Worm (Caenorhabditis elegans) whole organism, young adult: ENCODE results near the gene Y43F8B.29.

Experiments used
- C17E4.6 ChIP-seq: fragments of 200-800 bp; sonication (Bioruptor generic); IDR thresholded peaks from 2 replicates; pipeline ENCODE4 v1.3.6; 2022; ENCODE audit warnings: missing genetic modification reagents, missing genetic modification characterization, missing compliant biosample characterization
- D2030.7 ChIP-seq: fragments of 200-800 bp; sonication (Bioruptor generic); IDR thresholded peaks from 2 replicates; pipeline ENCODE4 v1.3.6; 2022; ENCODE audit warnings: missing genetic modification reagents, missing genetic modification characterization, missing compliant biosample characterization
- F22D6.2 ChIP-seq: sonication (generic microtip); optimal IDR thresholded peaks from 2 replicates; lab custom pipeline; 2016; ENCODE audit warnings: mild to moderate bottlenecking, missing genetic modification characterization, missing compliant biosample characterization
- F49E8.2 ChIP-seq: sonication (generic microtip); optimal IDR thresholded peaks from 3 replicates; lab custom pipeline; 2017; ENCODE audit warnings: missing genetic modification characterization, mild to moderate bottlenecking, missing compliant biosample characterization, antibody characterized with exemption, moderate library complexity; ENCODE audit not compliant: insufficient read depth
- F55B11.4 ChIP-seq: sonication (generic microtip); optimal IDR thresholded peaks from 2 replicates; lab custom pipeline; 2016; ENCODE audit warnings: missing compliant biosample characterization, missing genetic modification characterization, borderline replicate concordance; ENCODE audit not compliant: insufficient read depth
- F57C9.4 ChIP-seq: sonication (generic microtip); optimal IDR thresholded peaks from 2 replicates; lab custom pipeline; 2017; ENCODE audit warnings: mild to moderate bottlenecking, missing genetic modification characterization, missing compliant biosample characterization
- K11D2.4 ChIP-seq: fragments of 200-800 bp; sonication (Bioruptor generic); IDR thresholded peaks from 2 replicates; pipeline ENCODE4 v1.3.6; 2022; ENCODE audit warnings: missing genetic modification reagents, missing genetic modification characterization, missing compliant biosample characterization
- Y53F4B.3 ChIP-seq: fragments of 200-800 bp; sonication (Bioruptor generic); IDR thresholded peaks from 2 replicates; pipeline ENCODE4 v1.3.6; 2022; ENCODE audit warnings: missing genetic modification reagents, missing genetic modification characterization, missing compliant biosample characterization
- Y56A3A.18 ChIP-seq: fragments of 200-800 bp; sonication (Bioruptor generic); IDR thresholded peaks from 2 replicates; pipeline ENCODE4 v1.3.6; 2022; ENCODE audit warnings: missing genetic modification reagents, missing genetic modification characterization, missing compliant biosample characterization
- Y95B8A.8 ChIP-seq: fragments of 200-800 bp; sonication (Bioruptor generic); IDR thresholded peaks from 2 replicates; pipeline ENCODE4 v1.3.6; 2022; ENCODE audit warnings: missing genetic modification reagents, missing genetic modification characterization, missing compliant biosample characterization
- ama-1 ChIP-seq, 3 experiments: fragments of 150-350 bp in 1 of 3; sonication (generic microtip) in 2 of 3; optimal IDR thresholded peaks; 2 replicates each; lab custom pipeline; 2014 to 2018; ENCODE audit warnings: missing biosample characterization in 2 of 3, missing genetic modification characterization in 2 of 3, missing genetic modification reagents in 2 of 3
- atf-7 ChIP-seq: sonication (generic microtip); optimal IDR thresholded peaks from 2 replicates; lab custom pipeline; 2017; ENCODE audit warnings: mild to moderate bottlenecking, missing genetic modification characterization, missing compliant biosample characterization
- ccch-3 ChIP-seq: fragments of 200-800 bp; sonication (Bioruptor generic); optimal IDR thresholded peaks from 2 replicates; lab custom pipeline; 2018; ENCODE audit warnings: mild to moderate bottlenecking, missing genetic modification characterization, missing compliant biosample characterization
- cebp-2 ChIP-seq: fragments of 200-800 bp; sonication (Bioruptor generic); IDR thresholded peaks from 2 replicates; pipeline ENCODE4 v1.3.6; 2022; ENCODE audit warnings: missing genetic modification characterization, missing compliant biosample characterization
- ceh-58 ChIP-seq: fragments of 200-800 bp; sonication (Bioruptor generic); IDR thresholded peaks from 2 replicates; pipeline ENCODE4 v1.3.6; 2022; ENCODE audit warnings: missing genetic modification characterization, missing compliant biosample characterization
- chd-7 ChIP-seq: sonication (generic microtip); optimal IDR thresholded peaks from 2 replicates; lab custom pipeline; 2016; ENCODE audit warnings: mild to moderate bottlenecking, missing genetic modification characterization, moderate library complexity, missing compliant biosample characterization
- egl-18 ChIP-seq: fragments of 200-800 bp; sonication (Bioruptor generic); IDR thresholded peaks from 2 replicates; pipeline ENCODE4 v1.3.6; 2022; ENCODE audit warnings: missing genetic modification reagents, missing genetic modification characterization, missing compliant biosample characterization
- egrh-3 ChIP-seq: fragments of 200-800 bp; sonication (Bioruptor generic); IDR thresholded peaks from 2 replicates; pipeline ENCODE4 v1.3.6; 2022; ENCODE audit warnings: missing genetic modification reagents, missing genetic modification characterization, missing compliant biosample characterization
- fkh-3 ChIP-seq: sonication (generic microtip); optimal IDR thresholded peaks from 2 replicates; lab custom pipeline; 2016; ENCODE audit warnings: mild to moderate bottlenecking, missing genetic modification characterization, missing compliant biosample characterization
- gei-17 ChIP-seq: fragments of 200-800 bp; sonication (Bioruptor generic); optimal IDR thresholded peaks from 2 replicates; lab custom pipeline; 2018; ENCODE audit warnings: mild to moderate bottlenecking, missing genetic modification characterization, missing compliant biosample characterization
- hlh-12 ChIP-seq: sonication (generic microtip); optimal IDR thresholded peaks from 2 replicates; lab custom pipeline; 2016; ENCODE audit warnings: missing genetic modification characterization, missing compliant biosample characterization
- hsf-1 ChIP-seq: fragments of 200-800 bp; sonication (Bioruptor generic); IDR thresholded peaks from 2 replicates; pipeline ENCODE4 v1.3.6; 2022; ENCODE audit warnings: missing genetic modification reagents, missing genetic modification characterization, missing compliant biosample characterization
- lag-1 ChIP-seq: fragments of 200-800 bp; sonication (Bioruptor generic); IDR thresholded peaks from 2 replicates; pipeline ENCODE4 v1.3.6; 2022; ENCODE audit warnings: missing genetic modification reagents, missing genetic modification characterization, missing compliant biosample characterization
- let-526 ChIP-seq: fragments of 200-800 bp; sonication (Bioruptor generic); IDR thresholded peaks from 2 replicates; pipeline ENCODE4 v1.3.6; 2022; ENCODE audit warnings: missing genetic modification reagents, missing genetic modification characterization, missing compliant biosample characterization
- let-607 ChIP-seq, 2 experiments: fragments of 200-800 bp in 1 of 2; sonication (Bioruptor generic) in 1 of 2; sonication (generic microtip) in 1 of 2; optimal IDR thresholded peaks; 2 replicates each; lab custom pipeline; 2016 to 2018; ENCODE audit warnings: mild to moderate bottlenecking in 2 of 2, missing compliant biosample characterization in 2 of 2, missing genetic modification characterization in 2 of 2, moderate library complexity in 2 of 2, missing genotype in 1 of 2
- lin-26 ChIP-seq: fragments of 200-800 bp; sonication (Bioruptor generic); IDR thresholded peaks from 2 replicates; pipeline ENCODE4 v1.3.6; 2022; ENCODE audit warnings: missing genetic modification reagents, missing genetic modification characterization, missing compliant biosample characterization
- lin-54 ChIP-seq: fragments of 200-800 bp; sonication (Bioruptor generic); optimal IDR thresholded peaks from 2 replicates; lab custom pipeline; 2018; ENCODE audit warnings: mild to moderate bottlenecking, missing genetic modification characterization, missing compliant biosample characterization
- lsl-1 ChIP-seq: fragments of 200-800 bp; sonication (Bioruptor generic); optimal IDR thresholded peaks from 2 replicates; lab custom pipeline; 2018; ENCODE audit warnings: mild to moderate bottlenecking, missing genetic modification characterization, moderate library complexity, missing compliant biosample characterization
- madf-3 ChIP-seq: fragments of 200-800 bp; sonication (Bioruptor generic); IDR thresholded peaks from 2 replicates; pipeline ENCODE4 v1.3.6; 2022; ENCODE audit warnings: missing genetic modification reagents, missing genetic modification characterization, missing compliant biosample characterization
- madf-8 ChIP-seq: fragments of 200-800 bp; sonication (Bioruptor generic); conservative IDR thresholded peaks from 2 replicates; pipeline ENCODE4 v1.3.6; 2022; ENCODE audit warnings: missing genetic modification reagents, missing genetic modification characterization, missing compliant biosample characterization
- mcd-1 ChIP-seq: fragments of 200-800 bp; sonication (Bioruptor generic); IDR thresholded peaks from 2 replicates; pipeline ENCODE4 v1.3.6; 2022; ENCODE audit warnings: missing genetic modification reagents, missing genetic modification characterization, missing compliant biosample characterization
- nfya-2 ChIP-seq: fragments of 200-800 bp; sonication (Bioruptor generic); IDR thresholded peaks from 2 replicates; pipeline ENCODE4 v1.3.6; 2022; ENCODE audit warnings: missing genetic modification reagents, missing genetic modification characterization, missing compliant biosample characterization
- nhr-179 ChIP-seq: sonication (generic microtip); optimal IDR thresholded peaks from 2 replicates; lab custom pipeline; 2016; ENCODE audit warnings: mild to moderate bottlenecking, missing genetic modification characterization, missing compliant biosample characterization
- nhr-27 ChIP-seq: fragments of 200-800 bp; sonication (Bioruptor generic); optimal IDR thresholded peaks from 2 replicates; lab custom pipeline; 2018; ENCODE audit warnings: mild to moderate bottlenecking, missing genetic modification characterization, moderate library complexity, missing compliant biosample characterization
- nhr-90 ChIP-seq: sonication (generic microtip); optimal IDR thresholded peaks from 2 replicates; lab custom pipeline; 2016; ENCODE audit warnings: missing genotype, mild to moderate bottlenecking, missing genetic modification characterization, missing compliant biosample characterization
- pha-4 ChIP-seq: fragments of 150-350 bp; sonication (generic microtip); optimal IDR thresholded peaks from 2 replicates; lab custom pipeline; 2014; ENCODE audit warnings: missing biosample characterization, missing genetic modification reagents, missing genetic modification characterization
- rcor-1 ChIP-seq: fragments of 200-800 bp; sonication (Bioruptor generic); IDR thresholded peaks from 2 replicates; pipeline ENCODE4 v1.3.6; 2022; ENCODE audit warnings: missing genetic modification reagents, missing genetic modification characterization, missing compliant biosample characterization
- repo-1 ChIP-seq: sonication (generic microtip); optimal IDR thresholded peaks from 2 replicates; lab custom pipeline; 2017; ENCODE audit warnings: mild to moderate bottlenecking, missing genetic modification characterization, missing compliant biosample characterization
- rpc-1 ChIP-seq, 2 experiments: fragments of 150-350 bp in 1 of 2; sonication (generic microtip) in 1 of 2; optimal IDR thresholded peaks; 2 replicates each; lab custom pipeline; 2014 to 2018; ENCODE audit warnings: missing biosample characterization in 1 of 2, missing genetic modification characterization in 1 of 2, missing genetic modification reagents in 1 of 2, missing genotype in 1 of 2
- sea-2 ChIP-seq: fragments of 200-800 bp; sonication (Bioruptor generic); IDR thresholded peaks from 2 replicates; pipeline ENCODE4 v1.3.6; 2022; ENCODE audit warnings: missing genetic modification characterization, missing compliant biosample characterization
- snpc-3.4 ChIP-seq: sonication (generic microtip); optimal IDR thresholded peaks from 2 replicates; lab custom pipeline; 2017; ENCODE audit warnings: missing genetic modification characterization, mild to moderate bottlenecking, missing compliant biosample characterization, antibody characterized with exemption, moderate library complexity, missing genotype, missing genetic modification reagents
- somi-1 ChIP-seq: fragments of 200-800 bp; sonication (Bioruptor generic); optimal IDR thresholded peaks from 2 replicates; lab custom pipeline; 2018; ENCODE audit warnings: mild to moderate bottlenecking, missing genetic modification characterization, missing compliant biosample characterization
- sptf-2 ChIP-seq: fragments of 200-800 bp; sonication (Bioruptor generic); optimal IDR thresholded peaks from 2 replicates; lab custom pipeline; 2018; ENCODE audit warnings: mild to moderate bottlenecking, missing genetic modification characterization, missing compliant biosample characterization
- ztf-3 ChIP-seq: fragments of 200-800 bp; sonication (Bioruptor generic); optimal IDR thresholded peaks from 2 replicates; lab custom pipeline; 2018; ENCODE audit warnings: mild to moderate bottlenecking, missing genetic modification characterization, missing compliant biosample characterization

Gene Y43F8B.29

ce11 chrV:19527565-19527964 is 36.2 kb downstream of the Y43F8B.29 start (continued):
- no peak for TF ChIP-seq F55B11.4 (tag; lab: Kevin White, UChicago)
- no peak for TF ChIP-seq ama-1 (optimal IDR thresholded peaks at IDR 0.05; lab: Kevin White, UChicago)
- no peak for TF ChIP-seq ama-1 (GFP tag; optimal IDR thresholded peaks at IDR 0.05; lab: Kevin White, UChicago)
- no peak for TF ChIP-seq nfya-2 (GFP tag; lab: Robert Waterston, UW)
- TF ChIP-seq Y53F4B.3 (GFP tag; lab: Robert Waterston, UW) = no peak
- peak; percentile 27 for TF ChIP-seq lin-54 (GFP tag; lab: Kevin White, UChicago)
- TF ChIP-seq lin-26 (GFP tag; lab: Robert Waterston, UW) = no peak
- 0 out of 2 replicates have a peak, but pooled peaks have one; percentile 7 for TF ChIP-seq egrh-3
- TF ChIP-seq rcor-1 (GFP tag; lab: Robert Waterston, UW) = no peak; the same call in 1 of the 2 replicates
- no peak for TF ChIP-seq cebp-2 (GFP tag; lab: Robert Waterston, UW)
- TF ChIP-seq F57C9.4 = no peak
- TF ChIP-seq chd-7 (tag; lab: Kevin White, UChicago) = peak; percentile 56
- TF ChIP-seq egl-18 (GFP tag; lab: Robert Waterston, UW) = no peak
- no peak for TF ChIP-seq ceh-58 (GFP tag; lab: Robert Waterston, UW)
- TF ChIP-seq pha-4 (tag; lab: Kevin White, UChicago) = no peak
- TF ChIP-seq fkh-3 = no peak
- peak; percentile 45; the same call in 1 of the 2 replicates for TF ChIP-seq K11D2.4 (GFP tag; lab: Robert Waterston, UW)
- TF ChIP-seq hlh-12 (tag; lab: Kevin White, UChicago) = no peak
- TF ChIP-seq atf-7 (tag; lab: Kevin White, UChicago) = peak; percentile 86
- no peak for TF ChIP-seq Y56A3A.18
- peak; percentile 11 for TF ChIP-seq nhr-90
- TF ChIP-seq somi-1 (GFP tag; lab: Kevin White, UChicago) = peak; percentile 8
- TF ChIP-seq rpc-1 (optimal IDR thresholded peaks at IDR 0.05; lab: Kevin White, UChicago) = no peak
- no peak for TF ChIP-seq rpc-1 (tag; optimal IDR thresholded peaks at IDR 0.05; lab: Kevin White, UChicago)
- no peak for TF ChIP-seq D2030.7 (GFP tag; lab: Robert Waterston, UW)
- TF ChIP-seq nhr-27 (tag; lab: Kevin White, UChicago) = no peak
- TF ChIP-seq madf-8 = no peak
- no peak for TF ChIP-seq F49E8.2 (tag; lab: Kevin White, UChicago)
- TF ChIP-seq snpc-3.4 (tag; lab: Kevin White, UChicago) = no peak
- TF ChIP-seq lsl-1 (GFP tag; lab: Kevin White, UChicago) = no peak
- TF ChIP-seq Y95B8A.8 (GFP tag; lab: Robert Waterston, UW) = no peak
- TF ChIP-seq nhr-179 = no peak
- no peak for TF ChIP-seq ztf-3
- TF ChIP-seq repo-1 = peak; percentile 8
- TF ChIP-seq C17E4.6 = no peak
- no peak for TF ChIP-seq madf-3 (GFP tag; lab: Robert Waterston, UW)
- peak; percentile 25 for TF ChIP-seq F22D6.2 (tag; lab: Kevin White, UChicago)
- peak; percentile 30; the same call in 1 of the 2 replicates for TF ChIP-seq mcd-1
- TF ChIP-seq ccch-3 (GFP tag; lab: Kevin White, UChicago) = no peak
- TF ChIP-seq lag-1 (GFP tag; lab: Robert Waterston, UW) = no peak
- no peak for TF ChIP-seq sptf-2 (GFP tag; lab: Kevin White, UChicago)
- TF ChIP-seq let-607 (tag; optimal IDR thresholded peaks at IDR 0.05; lab: Kevin White, UChicago) = peak; percentile 74 to 81
- no peak for TF ChIP-seq hsf-1 (GFP tag; lab: Robert Waterston, UW)
- peak; percentile 42; the same call in 1 of the 2 replicates for TF ChIP-seq let-526 (GFP tag; lab: Robert Waterston, UW)
- TF ChIP-seq sea-2 (GFP tag; lab: Robert Waterston, UW) = no peak
- no peak for TF ChIP-seq gei-17 (GFP tag; lab: Kevin White, UChicago)
